Worm (Caenorhabditis elegans) whole organism, L1 larva: ENCODE data around the gene M02E1.3.

Experiments used
- ceh-88 ChIP-seq: fragments of 200-800 bp; sonication (Bioruptor generic); IDR thresholded peaks from 2 replicates; pipeline ENCODE4 v1.3.6; 2022; ENCODE audit warnings: missing genetic modification characterization, missing compliant biosample characterization
- ces-1 ChIP-seq: fragments of 150-350 bp; optimal IDR thresholded peaks from 2 replicates; lab custom pipeline; 2014; ENCODE audit warnings: missing biosample characterization, missing genetic modification reagents, missing genetic modification characterization
- efl-1 ChIP-seq, 4 experiments: fragments of 150-350 bp; optimal IDR thresholded peaks in 3 of 4; peaks in 1 of 4; 1 replicate in 1 of 4; 2 replicates in 3 of 4; lab custom pipeline; 2014; ENCODE audit warnings: missing biosample characterization in 2 of 4, missing genetic modification characterization in 2 of 4, missing genetic modification reagents in 2 of 4
- hlh-4 ChIP-seq: sonication (generic microtip); optimal IDR thresholded peaks from 2 replicates; lab custom pipeline; 2016; ENCODE audit warnings: mild to moderate bottlenecking, missing genetic modification characterization, missing compliant biosample characterization
- hpl-2 ChIP-seq: fragments of 150-350 bp; optimal IDR thresholded peaks from 2 replicates; lab custom pipeline; 2014; ENCODE audit warnings: missing biosample characterization, missing genetic modification reagents, missing genetic modification characterization
- lin-15B ChIP-seq: fragments of 150-350 bp; sonication (generic microtip); optimal IDR thresholded peaks from 3 replicates; lab custom pipeline; 2014; ENCODE audit warnings: missing biosample characterization, missing genetic modification characterization
- lin-35 ChIP-seq, 2 experiments: fragments of 150-350 bp; optimal IDR thresholded peaks; 2 replicates each; lab custom pipeline; 2014; ENCODE audit warnings: missing biosample characterization in 2 of 2, missing genetic modification characterization in 2 of 2, missing genetic modification reagents in 2 of 2
- lin-39 ChIP-seq: fragments of 150-350 bp; optimal IDR thresholded peaks from 2 replicates; lab custom pipeline; 2014; ENCODE audit warnings: missing biosample characterization, missing genetic modification reagents, missing genetic modification characterization
- mep-1 ChIP-seq: fragments of 150-350 bp; optimal IDR thresholded peaks from 2 replicates; lab custom pipeline; 2014; ENCODE audit warnings: missing biosample characterization, missing genetic modification characterization
- nhr-20 ChIP-seq: sonication (generic microtip); optimal IDR thresholded peaks from 2 replicates; lab custom pipeline; 2016; ENCODE audit warnings: mild to moderate bottlenecking, missing genetic modification characterization, missing compliant biosample characterization
- nhr-76 ChIP-seq: sonication (generic microtip); optimal IDR thresholded peaks from 2 replicates; lab custom pipeline; 2017; ENCODE audit warnings: missing biosample characterization, missing genetic modification characterization
- rnt-1 ChIP-seq: sonication (generic microtip); optimal IDR thresholded peaks from 2 replicates; lab custom pipeline; 2016; ENCODE audit warnings: mild to moderate bottlenecking, missing genetic modification characterization, moderate library complexity, missing compliant biosample characterization
- skn-1 ChIP-seq: fragments of 150-350 bp; optimal IDR thresholded peaks from 2 replicates; lab custom pipeline; 2014; ENCODE audit warnings: missing biosample characterization, missing genetic modification characterization
- snu-23 ChIP-seq: sonication (generic microtip); optimal IDR thresholded peaks from 2 replicates; lab custom pipeline; 2016; ENCODE audit warnings: missing genetic modification characterization, missing compliant biosample characterization
- sox-4 ChIP-seq: sonication (generic microtip); optimal IDR thresholded peaks from 2 replicates; lab custom pipeline; 2016; ENCODE audit warnings: missing genetic modification characterization, missing compliant biosample characterization
- sup-37 ChIP-seq: fragments of 200-800 bp; sonication (Bioruptor generic); optimal IDR thresholded peaks from 2 replicates; lab custom pipeline; 2018; ENCODE audit warnings: mild to moderate bottlenecking, missing genetic modification characterization, missing compliant biosample characterization
- tbx-2 ChIP-seq: sonication (generic microtip); optimal IDR thresholded peaks from 2 replicates; lab custom pipeline; 2016; ENCODE audit warnings: missing genetic modification characterization, missing compliant biosample characterization
- unc-62 ChIP-seq: fragments of 150-350 bp; optimal IDR thresholded peaks from 2 replicates; lab custom pipeline; 2014; ENCODE audit warnings: missing biosample characterization, missing genetic modification reagents, missing genetic modification characterization
- ztf-11 ChIP-seq, 2 experiments: sonication (generic microtip); optimal IDR thresholded peaks; 2 replicates each; lab custom pipeline; 2016 to 2017; ENCODE audit warnings: missing genetic modification characterization in 2 of 2, missing biosample characterization in 1 of 2, missing compliant biosample characterization in 1 of 2

The M02E1.3 gene

DNA sequence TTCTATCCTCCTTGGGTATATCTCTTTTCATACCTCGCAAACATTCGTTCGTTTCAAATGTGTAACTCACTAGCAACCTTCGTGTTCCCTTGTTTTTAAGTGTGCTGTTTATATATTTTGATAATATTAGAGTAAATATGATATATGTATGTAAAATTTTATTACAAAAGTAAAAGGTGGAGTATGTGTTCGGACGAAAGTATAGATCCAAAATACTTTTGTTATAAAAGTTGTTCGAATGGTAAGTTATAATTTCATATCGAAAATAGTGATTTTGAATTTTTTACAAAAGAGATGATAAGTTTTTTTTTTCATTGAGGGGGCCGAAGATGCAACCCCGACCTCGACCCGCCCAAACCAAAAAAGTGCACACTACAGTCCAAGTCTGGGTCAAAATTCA is 35.5 kb downstream of the M02E1.3 start, which contains the start of gene C04E7.1:
Gene C04E7.1 (plus strand): TSS at position 301 of the 400 bp plus-strand sequence.
- TF ChIP-seq efl-1 (optimal IDR thresholded peaks at IDR 0.05; lab: Kevin White, UChicago) (no peak), efl-1 (GFP tag; optimal IDR thresholded peaks at IDR 0.05 in 1 of 2; lab: Kevin White, UChicago) (peak in 1 of 2 experiments; percentile 42), unc-62 (GFP tag; lab: Kevin White, UChicago) (no peak)

- TF ChIP-seq ceh-88 (GFP tag; lab: Robert Waterston, UW) (no peak), sup-37 (GFP tag; lab: Kevin White, UChicago) (no peak), snu-23 (GFP tag; lab: Kevin White, UChicago) (no peak), lin-15B (tag; lab: Kevin White, UChicago) (no peak), tbx-2 (tag; lab: Kevin White, UChicago) (no peak)
Observed at ce11 chrX:360479-360878, 38.2 kb downstream of the M02E1.3 start, which contains the start of gene C04E7.5. TSS of gene C04E7.5 (plus strand) at chrX:360779.

ce11 chrX:369923-370322 is 47.6 kb downstream of the M02E1.3 start:
- TF ChIP-seq ces-1 = no peak
- no peak for TF ChIP-seq lin-35 (GFP tag; optimal IDR thresholded peaks at IDR 0.05; lab: Kevin White, UChicago)
- peak in 1 of 2 experiments; percentile 18 for TF ChIP-seq efl-1 (optimal IDR thresholded peaks at IDR 0.05; lab: Kevin White, UChicago)
- TF ChIP-seq efl-1 (GFP tag; optimal IDR thresholded peaks at IDR 0.05 in 1 of 2; lab: Kevin White, UChicago) = peak in 1 of 2 experiments; percentile 42
- TF ChIP-seq mep-1 = peak; percentile 10
- peak; percentile 25 for TF ChIP-seq skn-1 (tag; lab: Kevin White, UChicago)
- TF ChIP-seq sup-37 (GFP tag; lab: Kevin White, UChicago) = no peak
- TF ChIP-seq, all 84 proteins: peak for 3

DNA sequence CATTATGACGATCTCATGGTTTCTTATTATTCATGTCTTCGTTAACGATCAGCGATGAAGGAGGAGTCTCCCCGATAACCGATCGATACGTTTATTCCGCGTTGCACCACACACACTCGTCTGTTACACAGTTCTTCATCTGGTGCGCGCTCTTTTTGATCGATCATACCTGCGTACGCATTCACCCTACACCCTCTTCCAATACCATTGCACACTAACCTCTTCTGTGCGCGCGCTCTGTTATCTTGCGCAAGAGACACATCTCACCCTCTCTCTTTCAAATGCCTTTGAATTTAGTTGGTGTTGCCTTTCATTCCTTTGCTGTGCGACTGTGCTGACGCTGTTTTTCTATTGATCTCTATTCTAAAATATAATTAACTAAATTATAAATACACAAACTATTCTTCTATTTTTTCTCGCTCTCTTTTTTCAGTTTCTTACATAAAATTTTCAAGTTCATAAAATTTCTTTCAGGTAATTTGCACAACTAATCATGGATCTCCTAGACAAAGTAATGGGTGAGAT is 49.5 kb downstream of the M02E1.3 start, which contains the start of gene nrde-3:
Gene nrde-3 (plus strand): TSS at position 475 of the 525 bp plus-strand sequence.
- TF ChIP-seq nhr-76 (no peak), nhr-20 (no peak), hpl-2 (no peak), lin-39 (no peak), ztf-11 (tag; optimal IDR thresholded peaks at IDR 0.05; lab: Kevin White, UChicago) (no peak), hlh-4 (tag; lab: Kevin White, UChicago) (no peak), ceh-88 (GFP tag; lab: Robert Waterston, UW) (no peak), rnt-1 (tag; lab: Kevin White, UChicago) (no peak), sox-4 (no peak)
